Fruit fly (Drosophila melanogaster) whole organism, wandering third instar larva: ENCODE measurements around the gene CG17134.

ENCODE experiments used
- GATAd ChIP-seq: sonication (Bioruptor generic); optimal IDR thresholded peaks from 2 replicates; lab custom pipeline; 2016; ENCODE audit warnings: missing biosample characterization, missing genetic modification characterization
- OdsH ChIP-seq: fragments of 200-800 bp; sonication (Bioruptor generic); optimal IDR thresholded peaks from 2 replicates; lab custom pipeline; 2016; ENCODE audit warnings: missing biosample characterization, mild to moderate bottlenecking, missing genetic modification characterization
- brk ChIP-seq: fragments of 200-800 bp; sonication (Bioruptor generic); optimal IDR thresholded peaks from 2 replicates; lab custom pipeline; 2016; ENCODE audit warnings: missing biosample characterization, mild to moderate bottlenecking, missing genetic modification characterization
- h ChIP-seq: fragments of 200-800 bp; sonication (Bioruptor generic); optimal IDR thresholded peaks from 3 replicates; lab custom pipeline; 2016; ENCODE audit warnings: missing biosample characterization, mild to moderate bottlenecking, missing genetic modification characterization
- pan ChIP-seq: fragments of >200 bp; optimal IDR thresholded peaks from 2 replicates; lab custom pipeline; 2017
- psq ChIP-seq: fragments of 200-800 bp; sonication (Bioruptor generic); optimal IDR thresholded peaks from 3 replicates; lab custom pipeline; 2017; ENCODE audit warnings: missing biosample characterization, mild to moderate bottlenecking, missing genetic modification characterization, moderate library complexity
- sv ChIP-seq: fragments of 200-800 bp; sonication (Bioruptor generic); optimal IDR thresholded peaks from 3 replicates; lab custom pipeline; 2016; ENCODE audit warnings: missing biosample characterization, missing genetic modification characterization
- usp ChIP-seq: fragments of >200 bp; optimal IDR thresholded peaks from 2 replicates; lab custom pipeline; 2017; ENCODE audit warnings: missing biosample characterization, missing genetic modification characterization

dm6 chr2L:10831590-10831989 lies 11.1 kb downstream of the CG17134 start:
- TF ChIP-seq h (no peak), psq (no peak), OdsH (no peak), GATAd (no peak), pan (lab: Kevin White, UChicago) (no peak), sv (no peak), brk (GFP tag; lab: Kevin White, UChicago) (no peak), usp (GFP tag; lab: Kevin White, UChicago) (no peak)
